Fruit fly (Drosophila melanogaster) Kc167 (cell line): ENCODE data around the gene spn-B.

Experiments used
- Myc ChIP-seq: fragments of >200 bp; optimal IDR thresholded peaks from 2 replicates; lab custom pipeline; 2017; ENCODE audit warnings: missing external identifiers
- Sin3A ChIP-seq: fragments of >200 bp; optimal IDR thresholded peaks from 2 replicates; lab custom pipeline; 2018; ENCODE audit warnings: missing external identifiers
- h ChIP-seq: fragments of >200 bp; optimal IDR thresholded peaks from 3 replicates; lab custom pipeline; 2018; ENCODE audit warnings: missing external identifiers
- insv ChIP-seq: fragments of >200 bp; optimal IDR thresholded peaks from 3 replicates; lab custom pipeline; 2018; ENCODE audit warnings: missing external identifiers
- psq ChIP-seq: fragments of >200 bp; optimal IDR thresholded peaks from 2 replicates; lab custom pipeline; 2017; ENCODE audit warnings: missing external identifiers
- ttk ChIP-seq: sonication (Bioruptor generic); optimal IDR thresholded peaks from 2 replicates; lab custom pipeline; 2017; ENCODE audit warnings: missing external identifiers

spn-B gene

dm6 chr3R:14327472-14328104 is at the start of gene spn-B:
Gene spn-B, plus strand, starts transcription at chr3R:14328051.
- TF ChIP-seq h (lab: Kevin White, UChicago): no peak
- no peak for TF ChIP-seq Sin3A (lab: Kevin White, UChicago)
- no peak for TF ChIP-seq ttk (lab: Kevin White, UChicago)
- TF ChIP-seq Myc (lab: Kevin White, UChicago): no peak
- no peak for TF ChIP-seq insv (lab: Kevin White, UChicago)
- TF ChIP-seq psq (lab: Kevin White, UChicago): no peak

- TF ChIP-seq h (lab: Kevin White, UChicago) (no peak), Sin3A (lab: Kevin White, UChicago) (no peak), psq (lab: Kevin White, UChicago) (no peak), insv (lab: Kevin White, UChicago) (no peak)
These were observed 49.1 kb upstream of the spn-B start for dm6 chr3R:14278523-14279303.

dm6 chr3R:14279311-14279998 is 48.4 kb upstream of the spn-B start:
- TF ChIP-seq psq (lab: Kevin White, UChicago) (no peak), insv (lab: Kevin White, UChicago) (no peak), ttk (lab: Kevin White, UChicago) (no peak), Myc (lab: Kevin White, UChicago) (no peak), h (lab: Kevin White, UChicago) (no peak), Sin3A (lab: Kevin White, UChicago) (no peak)

- no peak for TF ChIP-seq ttk (lab: Kevin White, UChicago)
- no peak for TF ChIP-seq Myc (lab: Kevin White, UChicago)
- no peak for TF ChIP-seq Sin3A (lab: Kevin White, UChicago)
- no peak for TF ChIP-seq insv (lab: Kevin White, UChicago)
- TF ChIP-seq h (lab: Kevin White, UChicago): no peak
- no peak for TF ChIP-seq psq (lab: Kevin White, UChicago)
These were observed 47.5 kb upstream of the spn-B start for dm6 chr3R:14280324-14280723.

dm6 chr3R:14282215-14283041 is 45.4 kb upstream of the spn-B start:
- TF ChIP-seq h (lab: Kevin White, UChicago) (no peak), Myc (lab: Kevin White, UChicago) (no peak), ttk (lab: Kevin White, UChicago) (no peak), psq (lab: Kevin White, UChicago) (no peak), Sin3A (lab: Kevin White, UChicago) (no peak), insv (lab: Kevin White, UChicago) (no peak)

- TF ChIP-seq psq (lab: Kevin White, UChicago): no peak
- no peak for TF ChIP-seq Myc (lab: Kevin White, UChicago)
- no peak for TF ChIP-seq insv (lab: Kevin White, UChicago)
- TF ChIP-seq h (lab: Kevin White, UChicago): no peak
- TF ChIP-seq ttk (lab: Kevin White, UChicago): no peak
- no peak for TF ChIP-seq Sin3A (lab: Kevin White, UChicago)
These were observed 44.7 kb upstream of the spn-B start for dm6 chr3R:14283042-14283626.

- TF ChIP-seq insv (lab: Kevin White, UChicago) (no peak), Sin3A (lab: Kevin White, UChicago) (no peak), h (lab: Kevin White, UChicago) (no peak), Myc (lab: Kevin White, UChicago) (no peak), psq (lab: Kevin White, UChicago) (no peak), ttk (lab: Kevin White, UChicago) (no peak)
These were observed 44.0 kb upstream of the spn-B start for dm6 chr3R:14283754-14284421.

dm6 chr3R:14284422-14284760 is 43.5 kb upstream of the spn-B start:
- TF ChIP-seq Myc (lab: Kevin White, UChicago): no peak
- TF ChIP-seq Sin3A (lab: Kevin White, UChicago): no peak
- TF ChIP-seq insv (lab: Kevin White, UChicago): no peak
- no peak for TF ChIP-seq h (lab: Kevin White, UChicago)
- TF ChIP-seq ttk (lab: Kevin White, UChicago): no peak
- TF ChIP-seq psq (lab: Kevin White, UChicago): no peak

dm6 chr3R:14285059-14285953 is 42.5 kb upstream of the spn-B start:
- TF ChIP-seq insv (lab: Kevin White, UChicago): no peak
- no peak for TF ChIP-seq ttk (lab: Kevin White, UChicago)
- TF ChIP-seq psq (lab: Kevin White, UChicago): no peak
- TF ChIP-seq Myc (lab: Kevin White, UChicago): no peak
- TF ChIP-seq Sin3A (lab: Kevin White, UChicago): no peak
- no peak for TF ChIP-seq h (lab: Kevin White, UChicago)
